Fruit fly (Drosophila melanogaster) whole organism, embryonic: ENCODE data around the gene CG31075.

Experiments
- CG10209 ChIP-seq: fragments of 200-800 bp; sonication (Bioruptor generic); optimal IDR thresholded peaks from 3 replicates; lab custom pipeline; 2017; ENCODE audit warnings: missing biosample characterization, mild to moderate bottlenecking, missing genetic modification characterization, missing genetic modification reagents
- CG1024 ChIP-seq: fragments of 200-800 bp; sonication (Bioruptor generic); IDR thresholded peaks from 2 replicates; pipeline ENCODE4 v1.3.6; 2022; ENCODE audit warnings: missing biosample characterization, missing genetic modification characterization
- CG10366 ChIP-seq: fragments of 200-800 bp; sonication (Bioruptor generic); IDR thresholded peaks from 2 replicates; pipeline ENCODE4 v1.3.6; 2022; ENCODE audit warnings: missing biosample characterization, missing genetic modification characterization
- CG11695 ChIP-seq: fragments of 200-800 bp; sonication (Bioruptor generic); IDR thresholded peaks from 3 replicates; pipeline ENCODE4 v1.3.6; 2022; ENCODE audit warnings: missing biosample characterization, missing genetic modification characterization
- CG12155 ChIP-seq: fragments of 200-800 bp; sonication (Bioruptor generic); optimal IDR thresholded peaks from 3 replicates; lab custom pipeline; 2016; ENCODE audit warnings: missing biosample characterization, missing genetic modification characterization
- CG13296 ChIP-seq: fragments of 200-800 bp; sonication (Bioruptor generic); optimal IDR thresholded peaks from 3 replicates; lab custom pipeline; 2018; ENCODE audit warnings: missing biosample characterization, mild to moderate bottlenecking, missing genetic modification characterization
- CG13624 ChIP-seq: fragments of 200-800 bp; sonication (Bioruptor generic); optimal IDR thresholded peaks from 2 replicates; lab custom pipeline; 2016; ENCODE audit warnings: missing biosample characterization, missing genetic modification characterization
- CG15479 ChIP-seq: fragments of 200-800 bp; sonication (Bioruptor generic); optimal IDR thresholded peaks from 3 replicates; lab custom pipeline; 2019; ENCODE audit warnings: missing biosample characterization, mild to moderate bottlenecking, missing genetic modification characterization, moderate library complexity
- CG2875 ChIP-seq: fragments of 200-800 bp; sonication (Bioruptor generic); optimal IDR thresholded peaks from 2 replicates; lab custom pipeline; 2017; ENCODE audit warnings: missing biosample characterization, mild to moderate bottlenecking, missing genetic modification characterization, missing genetic modification reagents
- CG30403 ChIP-seq: fragments of 200-800 bp; sonication (Bioruptor generic); optimal IDR thresholded peaks from 3 replicates; lab custom pipeline; 2016; ENCODE audit warnings: missing biosample characterization, missing genetic modification characterization
- CG30431 ChIP-seq: fragments of 200-800 bp; sonication (Bioruptor generic); optimal IDR thresholded peaks from 2 replicates; lab custom pipeline; 2017; ENCODE audit warnings: missing biosample characterization, missing genetic modification characterization
- CG31388 ChIP-seq: fragments of 200-800 bp; sonication (Bioruptor generic); optimal IDR thresholded peaks from 2 replicates; lab custom pipeline; 2016; ENCODE audit warnings: missing biosample characterization, missing genetic modification characterization
- CG31441 ChIP-seq: fragments of 200-800 bp; sonication (Bioruptor generic); IDR thresholded peaks from 2 replicates; pipeline ENCODE4 v1.3.6; 2022; ENCODE audit warnings: missing biosample characterization, missing genetic modification characterization
- CG32767 ChIP-seq: fragments of 200-800 bp; sonication (Bioruptor generic); IDR thresholded peaks from 2 replicates; pipeline ENCODE4 v1.3.6; 2022; ENCODE audit warnings: missing biosample characterization, missing genetic modification characterization
- CG3281 ChIP-seq: fragments of 200-800 bp; sonication (Bioruptor generic); optimal IDR thresholded peaks from 3 replicates; lab custom pipeline; 2017; ENCODE audit warnings: missing biosample characterization, mild to moderate bottlenecking, missing genetic modification characterization
- CG34376 ChIP-seq: fragments of 200-800 bp; sonication (Bioruptor generic); optimal IDR thresholded peaks from 2 replicates; lab custom pipeline; 2018; ENCODE audit warnings: missing biosample characterization, mild to moderate bottlenecking, missing genetic modification characterization
- CG34422 ChIP-seq: fragments of 200-800 bp; sonication (Bioruptor generic); IDR thresholded peaks from 3 replicates; pipeline ENCODE4 v1.3.6; 2022; ENCODE audit warnings: missing biosample characterization, missing genetic modification characterization
- CG4424 ChIP-seq: fragments of 200-800 bp; sonication (Bioruptor generic); optimal IDR thresholded peaks from 3 replicates; lab custom pipeline; 2016; ENCODE audit warnings: missing biosample characterization, missing genetic modification characterization
- CG4730 ChIP-seq: fragments of 200-800 bp; sonication (Bioruptor generic); IDR thresholded peaks from 2 replicates; pipeline ENCODE4 v1.3.6; 2022; ENCODE audit warnings: missing biosample characterization, missing genetic modification characterization
- CG5245 ChIP-seq: fragments of 200-800 bp; sonication (Bioruptor generic); optimal IDR thresholded peaks from 3 replicates; lab custom pipeline; 2016; ENCODE audit warnings: missing biosample characterization, missing genetic modification characterization
- CG7745 ChIP-seq: fragments of 200-800 bp; sonication (Bioruptor generic); optimal IDR thresholded peaks from 2 replicates; lab custom pipeline; 2018; ENCODE audit warnings: missing biosample characterization, mild to moderate bottlenecking, missing genetic modification characterization, moderate library complexity
- CG7786 ChIP-seq: fragments of 200-800 bp; sonication (Bioruptor generic); optimal IDR thresholded peaks from 2 replicates; lab custom pipeline; 2016; ENCODE audit warnings: missing biosample characterization, missing genetic modification characterization
- Chrac-16 ChIP-seq: fragments of 200-800 bp; sonication (Bioruptor generic); optimal IDR thresholded peaks from 3 replicates; lab custom pipeline; 2016; ENCODE audit warnings: missing biosample characterization, missing genetic modification characterization
- Dad ChIP-seq: fragments of 200-800 bp; sonication (Bioruptor generic); optimal IDR thresholded peaks from 3 replicates; lab custom pipeline; 2016; ENCODE audit warnings: missing biosample characterization, missing genetic modification characterization
- Dfd ChIP-seq, 2 experiments: fragments of >200 bp; optimal IDR thresholded peaks; 2 replicates each; lab custom pipeline; 2017; ENCODE audit warnings: missing biosample characterization in 2 of 2, missing genetic modification characterization in 2 of 2
- Dip3 ChIP-seq: fragments of 200-800 bp; sonication (Bioruptor generic); optimal IDR thresholded peaks from 3 replicates; lab custom pipeline; 2016; ENCODE audit warnings: missing biosample characterization, missing genetic modification characterization
- Drgx ChIP-seq: fragments of 200-800 bp; sonication (Bioruptor generic); IDR thresholded peaks from 2 replicates; pipeline ENCODE4 v1.3.6; 2022; ENCODE audit warnings: missing biosample characterization, missing genetic modification characterization
- Ets65A ChIP-seq: fragments of 200-800 bp; sonication (Bioruptor generic); peaks from one replicate; lab custom pipeline; 2016; ENCODE audit warnings: missing biosample characterization, missing genetic modification characterization
- HLH4C ChIP-seq: fragments of 200-800 bp; sonication (Bioruptor generic); IDR thresholded peaks from 3 replicates; pipeline ENCODE4 v1.3.6; 2022; ENCODE audit warnings: missing biosample characterization, missing genetic modification characterization; ENCODE audit not compliant: partially characterized antibody
- HmgZ ChIP-seq: fragments of 200-800 bp; sonication (Bioruptor generic); optimal IDR thresholded peaks from 2 replicates; lab custom pipeline; 2018; ENCODE audit warnings: missing biosample characterization, mild to moderate bottlenecking, missing genetic modification characterization
- PHDP ChIP-seq: fragments of 200-800 bp; sonication (Bioruptor generic); optimal IDR thresholded peaks from 3 replicates; lab custom pipeline; 2018; ENCODE audit warnings: missing biosample characterization, mild to moderate bottlenecking, missing genetic modification characterization, moderate library complexity
- Xrp1 ChIP-seq: fragments of 200-800 bp; sonication (Bioruptor generic); IDR thresholded peaks from 2 replicates; pipeline ENCODE4 v1.3.6; 2022; ENCODE audit warnings: missing biosample characterization, missing genetic modification characterization
- bab2 ChIP-seq: fragments of 200-800 bp; sonication (Bioruptor generic); optimal IDR thresholded peaks from 2 replicates; lab custom pipeline; 2016; ENCODE audit warnings: missing biosample characterization, missing genetic modification characterization
- bsh ChIP-seq, 2 experiments: fragments of 200-800 bp; sonication (Bioruptor generic); optimal IDR thresholded peaks; 2 replicates each; lab custom pipeline; 2017 to 2018; ENCODE audit warnings: mild to moderate bottlenecking in 2 of 2, missing biosample characterization in 2 of 2, missing genetic modification characterization in 2 of 2, moderate library complexity in 1 of 2
- btn ChIP-seq: fragments of 200-800 bp; sonication (Bioruptor generic); optimal IDR thresholded peaks from 2 replicates; lab custom pipeline; 2016; ENCODE audit warnings: missing biosample characterization, missing genetic modification characterization
- danr ChIP-seq: fragments of 200-800 bp; sonication (Bioruptor generic); IDR thresholded peaks from 2 replicates; pipeline ENCODE4 v1.3.6; 2022; ENCODE audit warnings: missing biosample characterization, missing genetic modification characterization
- eve ChIP-seq, 2 experiments: fragments of >200 bp; optimal IDR thresholded peaks; 2 replicates each; lab custom pipeline; 2017; ENCODE audit warnings: missing biosample characterization in 2 of 2, missing genetic modification characterization in 2 of 2
- eyg ChIP-seq: fragments of 200-800 bp; sonication (Bioruptor generic); optimal IDR thresholded peaks from 3 replicates; lab custom pipeline; 2016; ENCODE audit warnings: missing biosample characterization, missing genetic modification characterization
- fd96Cb ChIP-seq: fragments of 200-800 bp; sonication (Bioruptor generic); optimal IDR thresholded peaks from 2 replicates; lab custom pipeline; 2018; ENCODE audit warnings: missing biosample characterization, mild to moderate bottlenecking, missing genetic modification characterization, moderate library complexity
- fu2 ChIP-seq: fragments of 200-800 bp; sonication (Bioruptor generic); optimal IDR thresholded peaks from 2 replicates; lab custom pipeline; 2016; ENCODE audit warnings: missing biosample characterization, missing genetic modification characterization
- gcm2 ChIP-seq: fragments of 200-800 bp; sonication (Bioruptor generic); optimal IDR thresholded peaks from 2 replicates; lab custom pipeline; 2016; ENCODE audit warnings: missing biosample characterization, missing genetic modification characterization
- gem ChIP-seq: fragments of 200-800 bp; sonication (Bioruptor generic); optimal IDR thresholded peaks from 2 replicates; lab custom pipeline; 2019; ENCODE audit warnings: missing biosample characterization, mild to moderate bottlenecking, missing genetic modification characterization, moderate library complexity
- grau ChIP-seq: fragments of 200-800 bp; optimal IDR thresholded peaks from 3 replicates; lab custom pipeline; 2019; ENCODE audit warnings: missing biosample characterization, mild to moderate bottlenecking, missing genetic modification characterization, moderate library complexity
- gro ChIP-seq: fragments of 200-800 bp; sonication (Bioruptor generic); optimal IDR thresholded peaks from 2 replicates; lab custom pipeline; 2016; ENCODE audit warnings: missing biosample characterization, missing genetic modification characterization
- lola ChIP-seq, 3 experiments: fragments of >200 bp in 2 of 3; fragments of 200-800 bp in 1 of 3; sonication (Bioruptor generic) in 1 of 3; optimal IDR thresholded peaks; 2 replicates each; lab custom pipeline; 2017 to 2019; ENCODE audit warnings: missing biosample characterization in 3 of 3, missing genetic modification characterization in 3 of 3, mild to moderate bottlenecking in 1 of 3, moderate library complexity in 1 of 3
- onecut ChIP-seq: fragments of 200-800 bp; sonication (Bioruptor generic); IDR thresholded peaks from 2 replicates; pipeline ENCODE4 v1.3.6; 2022; ENCODE audit warnings: missing biosample characterization, missing genetic modification characterization
- run ChIP-seq: fragments of 200-800 bp; sonication (Bioruptor generic); optimal IDR thresholded peaks from 3 replicates; lab custom pipeline; 2018; ENCODE audit warnings: missing biosample characterization, mild to moderate bottlenecking, missing genetic modification characterization
- sd ChIP-seq: fragments of 200-800 bp; sonication (Bioruptor generic); optimal IDR thresholded peaks from 3 replicates; lab custom pipeline; 2018; ENCODE audit warnings: missing biosample characterization, mild to moderate bottlenecking, missing genetic modification characterization, moderate library complexity
- sens ChIP-seq: fragments of 200-800 bp; sonication (Bioruptor generic); peaks from one replicate; lab custom pipeline; 2016; ENCODE audit warnings: missing biosample characterization, missing genetic modification characterization
- sens-2 ChIP-seq: fragments of 200-800 bp; sonication (Bioruptor generic); IDR thresholded peaks from 2 replicates; pipeline ENCODE4 v1.3.6; 2022; ENCODE audit warnings: missing biosample characterization, missing genetic modification characterization
- slbo ChIP-seq: fragments of 200-800 bp; sonication (Bioruptor generic); IDR thresholded peaks from 2 replicates; pipeline ENCODE4 v1.3.6; 2022; ENCODE audit warnings: missing biosample characterization, missing genetic modification characterization
- zfh1 ChIP-seq: fragments of 200-800 bp; sonication (Bioruptor generic); IDR thresholded peaks from 3 replicates; pipeline ENCODE4 v1.3.6; 2022; ENCODE audit warnings: missing biosample characterization, missing genetic modification characterization
- zfh2 ChIP-seq: fragments of 200-800 bp; sonication (Bioruptor generic); optimal IDR thresholded peaks from 2 replicates; lab custom pipeline; 2016; ENCODE audit warnings: missing biosample characterization, missing genetic modification characterization

CG31075 gene

dm6 chr3R:26953478-26953874 is 34.8 kb downstream of the CG31075 start (continued):
- TF ChIP-seq gem (tag; lab: Kevin White, UChicago) = peak; percentile 45
- TF ChIP-seq Dfd (GFP tag; optimal IDR thresholded peaks at IDR 0.05; lab: Kevin White, UChicago) = no peak
- no peak for TF ChIP-seq CG4424 (GFP tag; lab: Kevin White, UChicago)
- peak; percentile 3 for TF ChIP-seq run
- peak; percentile 20 for TF ChIP-seq gro (GFP tag; lab: Kevin White, UChicago)
- peak; percentile 48 for TF ChIP-seq CG10366
- peak; percentile 28 for TF ChIP-seq fd96Cb (tag; lab: Kevin White, UChicago)
- no peak for TF ChIP-seq lola (GFP tag; optimal IDR thresholded peaks at IDR 0.05; lab: Kevin White, UChicago)
- TF ChIP-seq HmgZ = peak; percentile 20
- peak; percentile 21 for TF ChIP-seq CG3281 (GFP tag; lab: Kevin White, UChicago)
- TF ChIP-seq zfh2 (GFP tag; lab: Kevin White, UChicago) = peak; percentile 49
- TF ChIP-seq fu2 (GFP tag; lab: Kevin White, UChicago) = peak; percentile 43
- TF ChIP-seq Xrp1 (GFP tag; lab: Robert Waterston, UW) = no peak
- peak; percentile 94 for TF ChIP-seq Ets65A (GFP tag; lab: Kevin White, UChicago)
- no peak for TF ChIP-seq Dad
- peak; percentile 43 for TF ChIP-seq CG13624 (GFP tag; lab: Kevin White, UChicago)
- no peak for TF ChIP-seq CG31388 (GFP tag; lab: Kevin White, UChicago)
- no peak for TF ChIP-seq onecut
- TF ChIP-seq CG10209 (GFP tag; lab: Kevin White, UChicago) = peak; percentile 2
- TF ChIP-seq CG12155 = no peak
- TF ChIP-seq btn (GFP tag; lab: Kevin White, UChicago) = peak; percentile 2
- TF ChIP-seq CG31441 (GFP tag; lab: Robert Waterston, UW) = no peak
- no peak for TF ChIP-seq HLH4C (GFP tag; lab: Robert Waterston, UW)
- TF ChIP-seq Chrac-16 = no peak
- TF ChIP-seq CG7745 (tag; lab: Kevin White, UChicago) = no peak
- TF ChIP-seq eve (GFP tag; optimal IDR thresholded peaks at IDR 0.05; lab: Kevin White, UChicago) = peak in 1 of 2 experiments; percentile 73
- TF ChIP-seq bab2 (GFP tag; lab: Kevin White, UChicago) = no peak
- peak; percentile 25 for TF ChIP-seq eyg (GFP tag; lab: Kevin White, UChicago)
- TF ChIP-seq sens-2 = no peak
- TF ChIP-seq CG13296 (GFP tag; lab: Kevin White, UChicago) = no peak
- no peak for TF ChIP-seq CG15479 (GFP tag; lab: Kevin White, UChicago)
- TF ChIP-seq CG11695 = peak; percentile 12; the same call in 1 of the 3 replicates
- peak in 1 of 2 experiments; percentile 70 for TF ChIP-seq bsh (GFP tag; optimal IDR thresholded peaks at IDR 0.05; lab: Kevin White, UChicago)
- TF ChIP-seq sens (GFP tag; lab: Kevin White, UChicago) = peak; percentile 87
- no peak for TF ChIP-seq zfh1
- no peak for TF ChIP-seq CG34422 (GFP tag; lab: Robert Waterston, UW)
- no peak for TF ChIP-seq CG4730 (GFP tag; lab: Robert Waterston, UW)
- peak; percentile 16 for TF ChIP-seq gcm2
- TF ChIP-seq grau (tag; lab: Kevin White, UChicago) = peak; percentile 28
- peak; percentile 41; the same call in 1 of the 2 replicates for TF ChIP-seq slbo (GFP tag; lab: Robert Waterston, UW)
- no peak for TF ChIP-seq CG30431 (GFP tag; lab: Kevin White, UChicago)
- TF ChIP-seq Dip3 (GFP tag; lab: Kevin White, UChicago) = peak; percentile 1
- no peak for TF ChIP-seq danr (GFP tag; lab: Robert Waterston, UW)
- TF ChIP-seq CG32767 (GFP tag; lab: Robert Waterston, UW) = no peak
- TF ChIP-seq Drgx (GFP tag; lab: Robert Waterston, UW) = peak; percentile 91
- TF ChIP-seq CG5245 (GFP tag; lab: Kevin White, UChicago) = no peak
- TF ChIP-seq CG7786 (GFP tag; lab: Kevin White, UChicago) = peak; percentile 30
- peak; percentile 36 for TF ChIP-seq PHDP (tag; lab: Kevin White, UChicago)
- peak; percentile 28 for TF ChIP-seq CG30403 (GFP tag; lab: Kevin White, UChicago)
- no peak for TF ChIP-seq CG1024 (GFP tag; lab: Robert Waterston, UW)
- TF ChIP-seq CG34376 (GFP tag; lab: Kevin White, UChicago) = no peak
- TF ChIP-seq CG2875 = no peak
- TF ChIP-seq sd (tag; lab: Kevin White, UChicago) = peak; percentile 73
